Fruit fly (Drosophila melanogaster) S2 (cell line): Measurements from ENCODE around the gene CG42232.

Experiments used
- CG8478 ChIP-seq: fragments of >200 bp; optimal IDR thresholded peaks from 2 replicates; lab custom pipeline; 2018
- CTCF ChIP-seq, 2 experiments: fragments of >200 bp; optimal IDR thresholded peaks; 2 replicates each; lab custom pipeline; 2018

The CG42232 gene

DNA sequence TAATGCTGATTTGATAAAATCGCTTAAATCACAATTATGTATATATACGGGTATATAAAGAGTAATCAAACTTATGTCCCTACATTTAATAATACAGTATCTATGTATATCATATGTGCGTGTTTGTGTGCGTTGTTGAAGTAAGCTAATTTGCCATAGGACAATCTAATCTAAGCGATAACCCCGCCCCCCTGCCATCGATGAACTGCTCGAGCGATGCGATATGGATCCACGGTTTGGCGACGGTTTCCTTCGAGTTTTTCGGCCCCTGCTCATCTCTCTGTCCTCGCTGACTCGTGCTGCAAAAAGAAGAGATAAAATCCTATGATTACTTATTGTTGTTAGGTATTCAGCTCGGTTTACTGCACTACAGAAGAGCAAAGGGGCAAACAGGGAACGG lies 22.6 kb downstream of the CG42232 start:
- no peak for TF ChIP-seq CTCF (optimal IDR thresholded peaks at IDR 0.05; lab: Kevin White, UChicago)
- TF ChIP-seq CG8478 (lab: Kevin White, UChicago), result no peak

DNA sequence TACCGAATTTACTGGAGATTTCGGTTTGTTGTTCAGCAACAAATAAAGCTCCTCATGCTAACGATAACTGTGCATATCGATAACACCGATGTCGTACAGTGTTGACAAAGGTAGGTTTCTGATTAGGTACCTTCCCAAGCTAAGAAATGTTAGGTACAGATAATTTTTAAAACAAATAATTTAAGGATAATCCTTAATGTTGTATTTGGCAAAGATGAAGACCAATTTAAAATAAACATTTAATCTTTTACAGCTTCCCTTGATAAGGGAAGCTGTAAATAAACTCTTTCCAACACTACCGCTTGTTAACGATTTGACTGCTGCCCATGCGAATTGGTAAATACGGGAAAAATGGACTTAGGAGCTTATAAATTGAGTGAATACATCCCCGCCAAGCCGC lies 26.5 kb downstream of the CG42232 start, which contains the start of the genes Ttc1 and CG14882:
Gene Ttc1, minus strand, starts transcription at position 71 of the 400 bp plus-strand sequence.
Gene CG14882, plus strand, starts transcription at position 271 of the 400 bp plus-strand sequence.
- TF ChIP-seq CG8478 (lab: Kevin White, UChicago) (no peak), CTCF (optimal IDR thresholded peaks at IDR 0.05; lab: Kevin White, UChicago) (no peak)

DNA sequence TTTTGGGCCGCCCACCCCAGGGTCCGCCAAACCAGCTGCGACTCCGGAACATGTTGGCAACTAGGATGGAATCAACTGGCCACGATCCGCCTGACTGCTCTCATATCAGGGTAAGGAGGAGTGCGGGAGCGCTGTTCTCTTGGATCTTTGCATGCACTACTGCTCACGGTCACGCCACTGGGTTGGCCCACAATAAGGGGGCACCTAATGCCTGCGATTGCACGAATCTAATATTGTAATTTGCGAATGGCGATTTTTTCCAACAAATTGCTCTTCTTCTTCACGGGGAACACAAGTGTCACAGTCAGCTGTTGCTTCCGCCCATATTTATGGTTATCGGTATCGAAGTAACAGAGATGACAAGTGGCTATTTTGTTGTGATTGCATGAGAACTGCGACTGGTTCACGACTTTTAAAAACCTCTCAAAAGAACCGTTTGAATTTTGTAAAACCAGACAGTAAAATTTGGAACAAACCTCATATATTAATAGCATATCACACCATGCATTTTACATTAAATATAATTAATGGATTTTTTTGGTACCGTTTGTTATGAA lies 28.0 kb downstream of the CG42232 start, which contains the start of gene ema:
Gene ema, minus strand, starts transcription at position 295 of the 557 bp plus-strand sequence.
- no peak for TF ChIP-seq CTCF (optimal IDR thresholded peaks at IDR 0.05; lab: Kevin White, UChicago)
- TF ChIP-seq CG8478 (lab: Kevin White, UChicago), result no peak

DNA sequence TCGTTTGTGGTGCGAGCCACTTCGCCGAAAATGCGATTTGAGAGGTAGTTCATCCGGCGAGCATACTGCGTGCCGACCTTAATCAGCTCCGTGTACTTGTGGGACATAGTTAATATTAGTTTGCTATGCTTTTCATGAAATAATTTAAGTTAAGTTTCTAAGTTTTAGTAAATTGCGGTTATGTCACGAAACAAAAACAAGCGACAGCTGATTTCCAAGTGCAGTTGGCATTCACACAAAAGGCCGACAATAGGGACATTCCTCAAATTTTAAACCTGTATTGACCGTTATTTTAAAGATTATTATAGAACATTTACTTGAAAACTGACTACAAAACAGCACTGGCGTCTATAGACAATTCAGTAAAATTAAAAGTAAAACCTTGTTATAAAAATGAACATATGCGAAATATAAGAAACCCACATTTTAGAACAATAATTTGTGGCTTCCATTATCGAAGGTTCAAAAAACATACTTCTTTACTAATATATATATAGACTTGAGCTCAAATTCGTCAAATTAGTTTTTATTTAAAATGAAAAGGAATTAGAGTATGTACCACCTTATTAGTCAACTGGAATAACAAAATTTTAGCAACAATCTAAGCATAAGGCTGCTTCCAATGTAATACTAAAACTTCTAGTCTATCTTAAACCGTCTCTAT lies 33.0 kb downstream of the CG42232 start, which contains the start of gene mRpS33:
Gene mRpS33, minus strand, starts transcription at position 224 of the 664 bp plus-strand sequence.
- TF ChIP-seq CG8478 (lab: Kevin White, UChicago) (no peak), CTCF (optimal IDR thresholded peaks at IDR 0.05; lab: Kevin White, UChicago) (no peak)

DNA sequence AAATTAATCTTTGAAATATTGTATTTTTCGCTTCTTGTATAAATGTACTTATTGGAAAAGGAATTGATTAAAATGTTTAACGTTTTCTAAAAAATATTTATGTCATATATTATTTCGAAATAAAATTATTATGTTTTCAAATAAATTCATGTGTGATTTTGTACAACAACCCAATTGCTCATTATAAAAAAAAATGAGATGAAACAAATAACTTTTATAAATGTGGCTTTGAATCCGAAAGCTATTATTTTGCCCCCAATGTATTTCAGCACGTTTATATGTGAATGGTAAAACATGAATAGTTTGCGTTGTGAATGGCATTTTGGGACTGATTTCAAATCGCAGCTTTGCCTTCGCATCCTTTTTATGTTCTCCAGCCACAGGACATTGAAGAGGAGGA lies 34.9 kb downstream of the CG42232 start, which contains the start of gene CG14881:
Gene CG14881, plus strand, starts transcription at position 301 of the 400 bp plus-strand sequence.
- TF ChIP-seq CG8478 (lab: Kevin White, UChicago) (no peak), CTCF (optimal IDR thresholded peaks at IDR 0.05; lab: Kevin White, UChicago) (no peak)

DNA sequence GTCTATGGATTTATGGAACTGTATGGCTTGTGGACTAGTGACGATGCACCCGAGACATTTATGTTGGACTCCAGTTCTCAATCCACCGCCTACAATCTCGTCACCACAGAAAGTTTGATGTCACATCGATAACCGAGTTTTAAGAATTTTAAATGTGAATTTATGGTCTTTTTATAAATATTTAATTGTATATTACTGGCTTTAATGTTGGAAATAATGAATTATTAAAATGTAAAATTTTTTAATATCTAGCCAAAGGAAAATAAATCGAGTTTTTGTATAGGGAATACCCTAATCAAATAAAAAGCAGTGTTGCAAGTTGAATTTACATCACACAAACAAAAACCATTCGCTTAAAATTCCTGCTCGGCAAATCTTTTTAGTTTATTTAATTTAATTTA lies 36.8 kb downstream of the CG42232 start, which contains the start of gene Fntb:
Gene Fntb, plus strand, starts transcription at position 334 of the 401 bp plus-strand sequence.
- TF ChIP-seq CG8478 (lab: Kevin White, UChicago), result no peak
- no peak for TF ChIP-seq CTCF (optimal IDR thresholded peaks at IDR 0.05; lab: Kevin White, UChicago)

DNA sequence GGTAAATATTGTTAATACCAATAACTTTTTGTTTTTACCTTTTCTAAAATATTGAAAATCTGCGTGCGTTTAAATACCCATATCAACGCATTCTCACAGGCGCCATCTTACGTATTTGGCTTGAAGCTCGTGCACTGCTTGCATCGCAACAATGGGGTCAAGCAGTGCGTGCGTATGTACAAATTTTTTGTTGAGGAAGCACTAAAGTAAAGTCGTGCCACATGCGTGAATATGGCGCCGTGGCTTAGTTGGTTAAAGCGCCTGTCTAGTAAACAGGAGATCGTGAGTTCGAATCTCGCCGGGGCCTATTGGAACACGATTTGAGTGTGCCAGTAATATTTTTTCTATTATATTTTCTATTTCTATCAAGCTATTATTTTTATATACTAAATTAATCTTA lies 37.8 kb downstream of the CG42232 start:
- TF ChIP-seq CG8478 (lab: Kevin White, UChicago) (no peak), CTCF (optimal IDR thresholded peaks at IDR 0.05; lab: Kevin White, UChicago) (peak; percentile 97 to 98)

DNA sequence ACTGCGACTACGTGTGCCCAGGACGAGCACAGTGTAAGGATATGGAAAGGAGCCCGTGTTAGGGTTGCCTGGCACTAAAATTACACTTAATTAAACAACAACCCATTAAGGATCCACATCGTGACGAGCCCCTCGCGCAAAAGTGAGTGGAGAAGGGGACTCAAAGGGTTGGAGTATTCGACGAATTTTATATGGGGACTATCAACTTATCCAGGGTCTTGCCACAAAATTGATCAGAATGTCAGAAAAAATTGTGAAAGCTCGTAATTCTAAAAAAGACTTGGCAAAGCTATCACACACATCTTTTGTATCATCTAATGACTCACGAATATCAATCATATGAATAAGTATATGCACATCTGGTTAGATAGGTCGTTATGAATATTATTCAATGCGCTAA lies 39.1 kb downstream of the CG42232 start, which contains the start of gene CG31279:
Gene CG31279, plus strand, starts transcription at position 301 of the 400 bp plus-strand sequence.
- TF ChIP-seq CG8478 (lab: Kevin White, UChicago) (no peak), CTCF (optimal IDR thresholded peaks at IDR 0.05; lab: Kevin White, UChicago) (no peak)

DNA sequence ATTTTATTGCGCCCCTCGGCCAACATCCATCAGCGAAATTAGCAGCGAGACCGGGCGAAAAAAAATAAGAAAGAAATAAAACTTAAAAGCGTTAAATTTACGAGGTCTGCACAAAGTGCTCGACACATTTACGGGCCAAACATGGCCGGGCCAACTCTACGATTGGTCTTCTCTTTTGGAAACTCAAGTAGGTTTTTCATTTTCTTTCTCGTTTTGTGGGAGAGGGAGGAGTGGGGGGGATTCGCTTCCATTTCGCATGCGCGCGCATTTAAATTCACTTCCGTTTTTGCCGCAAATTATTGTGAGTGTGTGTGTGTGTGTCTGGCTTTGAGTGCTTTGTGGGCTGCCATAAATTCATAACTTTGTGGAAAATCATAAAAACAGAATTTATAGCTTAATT lies 41.9 kb downstream of the CG42232 start:
- TF ChIP-seq CTCF (optimal IDR thresholded peaks at IDR 0.05; lab: Kevin White, UChicago) (no peak), CG8478 (lab: Kevin White, UChicago) (no peak)

DNA sequence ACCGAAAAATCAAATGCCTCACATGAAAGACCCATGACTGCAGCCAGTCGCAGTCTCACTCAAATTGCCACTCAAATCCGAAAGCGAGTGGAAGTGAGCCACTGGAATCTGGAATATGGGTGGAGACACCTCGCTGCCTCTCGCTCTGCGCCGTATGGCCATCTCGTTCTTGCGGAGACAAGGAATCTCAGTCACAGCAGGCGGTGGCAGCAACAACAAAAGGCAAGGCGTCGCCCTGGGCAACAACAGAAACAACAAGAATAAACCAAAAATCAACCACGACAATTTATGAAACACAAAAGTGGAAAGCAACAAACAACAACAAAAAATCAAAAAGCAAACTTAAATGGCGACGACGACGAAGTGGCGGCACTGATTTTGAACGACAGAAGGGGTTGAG lies 46.1 kb downstream of the CG42232 start:
- TF ChIP-seq CG8478 (lab: Kevin White, UChicago) (no peak), CTCF (optimal IDR thresholded peaks at IDR 0.05; lab: Kevin White, UChicago) (no peak)

DNA sequence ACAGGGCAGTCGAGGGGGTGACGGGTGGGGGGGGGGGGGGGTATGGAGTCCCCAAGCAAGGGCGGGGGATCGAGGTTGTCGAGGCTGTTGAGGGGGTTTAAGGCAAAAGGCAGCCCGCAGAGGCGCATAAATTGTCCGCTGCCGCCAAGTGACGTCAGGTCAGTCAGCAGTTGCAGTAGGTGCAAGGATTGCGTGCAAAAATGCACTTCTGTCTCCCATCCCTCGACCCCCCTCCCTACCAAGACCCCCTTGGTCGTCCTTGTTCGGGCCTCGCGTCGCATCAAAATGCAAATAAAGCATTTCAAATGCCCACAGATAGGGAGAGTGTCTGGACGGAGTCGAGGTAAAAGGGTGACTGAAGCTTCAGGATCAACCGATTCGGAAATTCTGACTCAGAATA lies 53.0 kb downstream of the CG42232 start:
- no peak for TF ChIP-seq CTCF (optimal IDR thresholded peaks at IDR 0.05; lab: Kevin White, UChicago)
- no peak for TF ChIP-seq CG8478 (lab: Kevin White, UChicago)

DNA sequence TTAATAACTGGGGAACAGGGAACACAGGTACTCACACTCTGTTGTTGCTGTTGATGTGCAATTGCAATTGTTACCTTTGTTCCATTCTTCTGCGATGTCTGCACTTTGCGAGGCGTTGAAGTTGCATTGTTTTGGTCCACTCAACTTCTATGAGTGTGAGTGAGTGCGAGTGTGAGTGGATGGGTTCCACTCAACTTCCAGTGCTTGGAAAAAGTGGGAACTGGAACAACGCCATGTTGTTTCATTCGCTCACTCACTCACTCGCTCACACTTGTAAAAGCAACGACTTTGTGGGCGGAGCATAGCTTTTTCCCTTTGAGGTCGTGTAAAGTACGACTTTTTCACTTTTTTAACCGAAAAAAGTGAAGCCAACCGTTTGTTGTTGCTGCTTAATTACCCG lies 55.7 kb downstream of the CG42232 start:
- TF ChIP-seq CG8478 (lab: Kevin White, UChicago) (no peak), CTCF (optimal IDR thresholded peaks at IDR 0.05; lab: Kevin White, UChicago) (no peak)

DNA sequence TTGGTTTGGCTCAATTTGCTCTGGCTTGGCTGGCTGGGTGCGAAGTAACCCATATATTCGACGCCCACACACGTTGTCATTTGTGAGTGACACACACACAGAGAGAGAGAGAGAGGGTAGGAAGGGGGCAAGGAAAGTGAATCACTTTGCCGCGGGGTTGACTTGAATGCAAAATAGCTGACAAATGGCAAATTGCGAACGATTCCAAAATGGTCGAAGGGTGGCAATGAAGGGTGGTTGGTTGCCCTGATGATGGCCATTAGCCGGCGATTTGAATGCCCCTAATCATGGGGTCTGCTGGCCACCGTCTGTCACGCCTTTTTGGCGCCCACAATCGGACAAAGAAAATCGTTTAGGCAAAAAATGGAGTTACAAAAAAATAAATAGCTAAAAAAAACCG lies 58.8 kb downstream of the CG42232 start:
- TF ChIP-seq CTCF (optimal IDR thresholded peaks at IDR 0.05; lab: Kevin White, UChicago) (no peak), CG8478 (lab: Kevin White, UChicago) (no peak)

DNA sequence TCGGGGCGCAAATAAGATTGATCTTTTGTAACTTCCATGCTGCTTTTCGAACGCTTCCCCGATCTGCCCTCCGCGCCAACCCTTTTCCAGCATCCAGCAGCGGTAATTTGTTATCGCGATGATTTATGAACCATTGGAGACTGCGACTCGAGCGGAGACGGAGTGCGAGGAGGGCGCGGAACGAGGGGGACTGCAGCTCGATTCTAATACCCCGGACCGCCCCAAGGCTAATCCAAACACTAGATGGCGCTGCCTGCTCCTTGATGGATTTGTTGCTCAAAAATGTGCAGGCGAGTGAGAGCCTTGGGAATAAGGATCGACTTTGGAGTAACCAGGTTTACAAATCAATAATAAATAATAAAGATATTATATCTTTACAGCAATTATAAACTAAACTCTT lies 61.0 kb downstream of the CG42232 start:
- peak; percentile 62 for TF ChIP-seq CTCF (optimal IDR thresholded peaks at IDR 0.05; lab: Kevin White, UChicago)
- TF ChIP-seq CG8478 (lab: Kevin White, UChicago), result no peak
